Fruit fly (Drosophila melanogaster) whole organism, pupa: Measurements from ENCODE around the gene IntS10.
A peak's percentile ranks its signal among the peaks of the same experiment; 100 is the strongest.

Experiments used
- CG10348 ChIP-seq: fragments of 200-800 bp; sonication (Bioruptor generic); IDR thresholded peaks from 2 replicates; pipeline ENCODE4 v1.3.6; 2022; ENCODE audit warnings: missing biosample characterization, missing genetic modification characterization
- CG12605 ChIP-seq: fragments of 200-800 bp; sonication (Bioruptor generic); IDR thresholded peaks from 2 replicates; pipeline ENCODE4 v1.3.6; 2022; ENCODE audit warnings: missing biosample characterization, missing genetic modification characterization
- CG14655 ChIP-seq: fragments of 200-800 bp; sonication (Bioruptor generic); optimal IDR thresholded peaks from 3 replicates; lab custom pipeline; 2017; ENCODE audit warnings: mild to moderate bottlenecking, missing biosample characterization, missing genetic modification reagents, missing genetic modification characterization
- CG15710 ChIP-seq: fragments of 200-800 bp; sonication (Bioruptor generic); optimal IDR thresholded peaks from 2 replicates; lab custom pipeline; 2018; ENCODE audit warnings: missing biosample characterization, mild to moderate bottlenecking, missing genetic modification characterization, moderate library complexity
- CG32121 ChIP-seq: fragments of 200-800 bp; sonication (Bioruptor generic); IDR thresholded peaks from 2 replicates; pipeline ENCODE4 v1.3.6; 2022; ENCODE audit warnings: missing biosample characterization, missing genetic modification characterization
- CG4496 ChIP-seq: fragments of 200-800 bp; sonication (Bioruptor generic); IDR thresholded peaks from 3 replicates; pipeline ENCODE4 v1.3.6; 2022; ENCODE audit warnings: missing biosample characterization, missing genetic modification characterization
- D1 ChIP-seq: fragments of 200-800 bp; sonication (Bioruptor generic); optimal IDR thresholded peaks from 2 replicates; lab custom pipeline; 2018; ENCODE audit warnings: missing biosample characterization, mild to moderate bottlenecking, missing genetic modification characterization, moderate library complexity
- EcR ChIP-seq: fragments of 200-800 bp; sonication (Bioruptor generic); optimal IDR thresholded peaks from 3 replicates; lab custom pipeline; 2019; ENCODE audit warnings: missing biosample characterization, missing genetic modification characterization, mild to moderate bottlenecking, moderate library complexity, missing genetic modification reagents
- Ets98B ChIP-seq: fragments of 200-800 bp; sonication (Bioruptor generic); IDR thresholded peaks from 2 replicates; pipeline ENCODE4 v1.3.6; 2022; ENCODE audit warnings: missing biosample characterization, missing genetic modification characterization
- Pif1A ChIP-seq: fragments of 200-800 bp; sonication (Bioruptor generic); optimal IDR thresholded peaks from 3 replicates; lab custom pipeline; 2016; ENCODE audit warnings: missing biosample characterization, missing genetic modification characterization
- fd96Ca ChIP-seq: fragments of 200-800 bp; sonication (Bioruptor generic); IDR thresholded peaks from 3 replicates; pipeline ENCODE4 v1.3.6; 2022; ENCODE audit warnings: missing biosample characterization, missing genetic modification characterization

- TF ChIP-seq Pif1A (GFP tag; lab: Kevin White, UChicago): no peak
- TF ChIP-seq EcR (GFP tag; lab: Kevin White, UChicago): no peak
- no peak for TF ChIP-seq CG10348 (GFP tag; lab: Robert Waterston, UW)
- TF ChIP-seq D1 (tag; lab: Kevin White, UChicago): no peak
- no peak for TF ChIP-seq CG12605 (GFP tag; lab: Robert Waterston, UW)
- no peak for TF ChIP-seq Ets98B (GFP tag; lab: Robert Waterston, UW)
- TF ChIP-seq fd96Ca (GFP tag; lab: Robert Waterston, UW): peak; percentile 29; the same call in 1 of the 3 replicates
- peak; percentile 11 for TF ChIP-seq CG15710 (tag; lab: Kevin White, UChicago)
- no peak for TF ChIP-seq CG4496
- no peak for TF ChIP-seq CG14655 (GFP tag; lab: Kevin White, UChicago)
- no peak; the same call in 1 of the 2 replicates for TF ChIP-seq CG32121 (GFP tag; lab: Robert Waterston, UW)
Observed at dm6 chr3L:3801343-3801742, 5.2 kb upstream of the IntS10 start.
